Fruit fly (Drosophila melanogaster) whole organism, prepupa: Measurements from ENCODE around the gene CG14153.

Experiments used
- Blimp-1 ChIP-seq: fragments of 200-800 bp; sonication (Bioruptor generic); optimal IDR thresholded peaks from 3 replicates; lab custom pipeline; 2017; ENCODE audit warnings: missing biosample characterization, missing genetic modification characterization, mild to moderate bottlenecking, moderate library complexity, missing genetic modification reagents
- CG10631 ChIP-seq: fragments of 200-800 bp; sonication (Bioruptor generic); optimal IDR thresholded peaks from 2 replicates; lab custom pipeline; 2016; ENCODE audit warnings: missing biosample characterization, missing genetic modification characterization
- CG10669 ChIP-seq: fragments of 200-800 bp; sonication (Bioruptor generic); optimal IDR thresholded peaks from 3 replicates; lab custom pipeline; 2018; ENCODE audit warnings: missing biosample characterization, mild to moderate bottlenecking, missing genetic modification characterization, moderate library complexity
- CG11294 ChIP-seq: fragments of 200-800 bp; sonication (Bioruptor generic); IDR thresholded peaks from 2 replicates; pipeline ENCODE4 v1.3.6; 2022; ENCODE audit warnings: missing biosample characterization, missing genetic modification characterization
- CG11902 ChIP-seq: fragments of 200-800 bp; sonication (Bioruptor generic); optimal IDR thresholded peaks from 3 replicates; lab custom pipeline; 2016; ENCODE audit warnings: missing biosample characterization, missing genetic modification characterization
- CG1621 ChIP-seq: fragments of 200-800 bp; sonication (Bioruptor generic); optimal IDR thresholded peaks from 3 replicates; lab custom pipeline; 2018; ENCODE audit warnings: missing biosample characterization, mild to moderate bottlenecking, missing genetic modification characterization
- CG3032 ChIP-seq: fragments of 200-800 bp; optimal IDR thresholded peaks from 2 replicates; lab custom pipeline; 2019; ENCODE audit warnings: missing biosample characterization, mild to moderate bottlenecking, missing genetic modification characterization, moderate library complexity
- CG32006 ChIP-seq: fragments of 200-800 bp; sonication (Bioruptor generic); optimal IDR thresholded peaks from 3 replicates; lab custom pipeline; 2017; ENCODE audit warnings: missing biosample characterization, mild to moderate bottlenecking, missing genetic modification characterization
- CG34406 ChIP-seq: fragments of 200-800 bp; sonication (Bioruptor generic); optimal IDR thresholded peaks from 3 replicates; lab custom pipeline; 2016; ENCODE audit warnings: missing biosample characterization, missing genetic modification characterization
- CG3919 ChIP-seq: fragments of 200-800 bp; sonication (Bioruptor generic); optimal IDR thresholded peaks from 3 replicates; lab custom pipeline; 2016; ENCODE audit warnings: missing biosample characterization, missing genetic modification characterization
- CG4318 ChIP-seq: fragments of 200-800 bp; sonication (Bioruptor generic); optimal IDR thresholded peaks from 3 replicates; lab custom pipeline; 2017; ENCODE audit warnings: missing biosample characterization, mild to moderate bottlenecking, missing genetic modification characterization
- CG6276 ChIP-seq: fragments of 200-800 bp; sonication (Bioruptor generic); optimal IDR thresholded peaks from 2 replicates; lab custom pipeline; 2017; ENCODE audit warnings: missing biosample characterization, mild to moderate bottlenecking, missing genetic modification characterization
- CG6792 ChIP-seq: fragments of 200-800 bp; sonication (Bioruptor generic); optimal IDR thresholded peaks from 3 replicates; lab custom pipeline; 2016; ENCODE audit warnings: missing biosample characterization, missing genetic modification characterization
- CG6854 ChIP-seq: fragments of 200-800 bp; sonication (Bioruptor generic); optimal IDR thresholded peaks from 2 replicates; lab custom pipeline; 2017; ENCODE audit warnings: missing biosample characterization, mild to moderate bottlenecking, missing genetic modification characterization
- CG8632 ChIP-seq: fragments of 200-800 bp; sonication (Bioruptor generic); optimal IDR thresholded peaks from 3 replicates; lab custom pipeline; 2016; ENCODE audit warnings: missing biosample characterization, missing genetic modification characterization
- Eip75B ChIP-seq: fragments of 200-800 bp; sonication (Bioruptor generic); optimal IDR thresholded peaks from 3 replicates; lab custom pipeline; 2016; ENCODE audit warnings: missing biosample characterization, missing genetic modification characterization
- Eip93F ChIP-seq: fragments of 200-800 bp; sonication (Bioruptor generic); optimal IDR thresholded peaks from 2 replicates; lab custom pipeline; 2016; ENCODE audit warnings: missing biosample characterization, mild to moderate bottlenecking, missing genetic modification characterization
- Ets21C ChIP-seq: fragments of 200-800 bp; sonication (Bioruptor generic); optimal IDR thresholded peaks from 3 replicates; lab custom pipeline; 2016; ENCODE audit warnings: missing biosample characterization, missing genetic modification characterization
- Ets96B ChIP-seq: fragments of 200-800 bp; optimal IDR thresholded peaks from 2 replicates; lab custom pipeline; 2019; ENCODE audit warnings: missing biosample characterization, mild to moderate bottlenecking, missing genetic modification characterization, moderate library complexity
- Hr38 ChIP-seq: sonication (Bioruptor generic); optimal IDR thresholded peaks from 2 replicates; lab custom pipeline; 2016; ENCODE audit warnings: missing biosample characterization, missing genetic modification characterization
- Hr39 ChIP-seq: fragments of 200-800 bp; sonication (Bioruptor generic); optimal IDR thresholded peaks from 2 replicates; lab custom pipeline; 2016; ENCODE audit warnings: missing biosample characterization, missing genetic modification characterization
- Hr4 ChIP-seq: fragments of 200-800 bp; sonication (Bioruptor generic); optimal IDR thresholded peaks from 3 replicates; lab custom pipeline; 2016; ENCODE audit warnings: missing biosample characterization, missing genetic modification characterization
- Lpt ChIP-seq: fragments of 200-800 bp; sonication (Bioruptor generic); optimal IDR thresholded peaks from 3 replicates; lab custom pipeline; 2016; ENCODE audit warnings: missing biosample characterization, missing genetic modification characterization
- Met ChIP-seq: fragments of 200-800 bp; sonication (Bioruptor generic); optimal IDR thresholded peaks from 3 replicates; lab custom pipeline; 2016; ENCODE audit warnings: missing biosample characterization, missing genetic modification characterization
- OdsH ChIP-seq: fragments of 200-800 bp; sonication (Bioruptor generic); optimal IDR thresholded peaks from 3 replicates; lab custom pipeline; 2016; ENCODE audit warnings: missing biosample characterization, missing genetic modification characterization
- Smox ChIP-seq: fragments of 200-800 bp; sonication (Bioruptor generic); optimal IDR thresholded peaks from 3 replicates; lab custom pipeline; 2016; ENCODE audit warnings: missing biosample characterization, missing genetic modification characterization
- Sox102F ChIP-seq: fragments of 200-800 bp; sonication (Bioruptor generic); optimal IDR thresholded peaks from 2 replicates; lab custom pipeline; 2016; ENCODE audit warnings: missing biosample characterization, mild to moderate bottlenecking, missing genetic modification characterization
- Sox14 ChIP-seq: fragments of 200-800 bp; sonication (Bioruptor generic); optimal IDR thresholded peaks from 3 replicates; lab custom pipeline; 2016; ENCODE audit warnings: missing biosample characterization, missing genetic modification characterization
- Sox15 ChIP-seq: fragments of 200-800 bp; sonication (Bioruptor generic); optimal IDR thresholded peaks from 3 replicates; lab custom pipeline; 2016; ENCODE audit warnings: missing biosample characterization, missing genetic modification characterization
- achi ChIP-seq: fragments of 200-800 bp; sonication (Bioruptor generic); optimal IDR thresholded peaks from 3 replicates; lab custom pipeline; 2016; ENCODE audit warnings: missing biosample characterization, missing genetic modification characterization
- acj6 ChIP-seq: fragments of 200-800 bp; sonication (Bioruptor generic); optimal IDR thresholded peaks from 3 replicates; lab custom pipeline; 2016; ENCODE audit warnings: missing biosample characterization, missing genetic modification characterization
- dac ChIP-seq: fragments of 200-800 bp; sonication (Bioruptor generic); optimal IDR thresholded peaks from 2 replicates; lab custom pipeline; 2017; ENCODE audit warnings: missing biosample characterization, mild to moderate bottlenecking, missing genetic modification characterization
- eg ChIP-seq: fragments of 200-800 bp; sonication (Bioruptor generic); IDR thresholded peaks from 3 replicates; pipeline ENCODE4 v1.3.6; 2022; ENCODE audit warnings: missing biosample characterization, missing genetic modification characterization
- esn ChIP-seq: fragments of 200-800 bp; sonication (Bioruptor generic); optimal IDR thresholded peaks from 2 replicates; lab custom pipeline; 2016; ENCODE audit warnings: missing biosample characterization, mild to moderate bottlenecking, missing genetic modification characterization, moderate library complexity
- fd59A ChIP-seq: fragments of 200-800 bp; sonication (Bioruptor generic); optimal IDR thresholded peaks from 2 replicates; lab custom pipeline; 2017; ENCODE audit warnings: missing biosample characterization, mild to moderate bottlenecking, missing genetic modification characterization, missing genetic modification reagents
- fd85E ChIP-seq: fragments of 200-800 bp; sonication (Bioruptor generic); optimal IDR thresholded peaks from 3 replicates; lab custom pipeline; 2016; ENCODE audit warnings: missing biosample characterization, missing genetic modification characterization
- lz ChIP-seq: fragments of 200-800 bp; sonication (Bioruptor generic); optimal IDR thresholded peaks from 3 replicates; lab custom pipeline; 2016; ENCODE audit warnings: missing biosample characterization, missing genetic modification characterization
- net ChIP-seq: fragments of 200-800 bp; sonication (Bioruptor generic); optimal IDR thresholded peaks from 3 replicates; lab custom pipeline; 2016; ENCODE audit warnings: missing biosample characterization, missing genetic modification characterization
- salr ChIP-seq, 2 experiments: fragments of 200-800 bp; sonication (Bioruptor generic); optimal IDR thresholded peaks; 3 replicates each; lab custom pipeline; 2016 to 2018; ENCODE audit warnings: missing biosample characterization in 2 of 2, missing genetic modification characterization in 2 of 2, mild to moderate bottlenecking in 1 of 2
- spab ChIP-seq: fragments of 200-800 bp; sonication (Bioruptor generic); optimal IDR thresholded peaks from 2 replicates; lab custom pipeline; 2017; ENCODE audit warnings: missing biosample characterization, mild to moderate bottlenecking, missing genetic modification characterization, missing genetic modification reagents
- svp ChIP-seq: fragments of 200-800 bp; sonication (Bioruptor generic); peaks from one replicate; lab custom pipeline; 2016; ENCODE audit warnings: missing biosample characterization, missing genetic modification characterization
- topi ChIP-seq: fragments of 200-800 bp; sonication (Bioruptor generic); optimal IDR thresholded peaks from 3 replicates; lab custom pipeline; 2016; ENCODE audit warnings: missing biosample characterization, missing genetic modification characterization
- vri ChIP-seq: fragments of 200-800 bp; sonication (Bioruptor generic); optimal IDR thresholded peaks from 3 replicates; lab custom pipeline; 2016; ENCODE audit warnings: missing biosample characterization, mild to moderate bottlenecking, missing genetic modification characterization

CG14153 gene

DNA sequence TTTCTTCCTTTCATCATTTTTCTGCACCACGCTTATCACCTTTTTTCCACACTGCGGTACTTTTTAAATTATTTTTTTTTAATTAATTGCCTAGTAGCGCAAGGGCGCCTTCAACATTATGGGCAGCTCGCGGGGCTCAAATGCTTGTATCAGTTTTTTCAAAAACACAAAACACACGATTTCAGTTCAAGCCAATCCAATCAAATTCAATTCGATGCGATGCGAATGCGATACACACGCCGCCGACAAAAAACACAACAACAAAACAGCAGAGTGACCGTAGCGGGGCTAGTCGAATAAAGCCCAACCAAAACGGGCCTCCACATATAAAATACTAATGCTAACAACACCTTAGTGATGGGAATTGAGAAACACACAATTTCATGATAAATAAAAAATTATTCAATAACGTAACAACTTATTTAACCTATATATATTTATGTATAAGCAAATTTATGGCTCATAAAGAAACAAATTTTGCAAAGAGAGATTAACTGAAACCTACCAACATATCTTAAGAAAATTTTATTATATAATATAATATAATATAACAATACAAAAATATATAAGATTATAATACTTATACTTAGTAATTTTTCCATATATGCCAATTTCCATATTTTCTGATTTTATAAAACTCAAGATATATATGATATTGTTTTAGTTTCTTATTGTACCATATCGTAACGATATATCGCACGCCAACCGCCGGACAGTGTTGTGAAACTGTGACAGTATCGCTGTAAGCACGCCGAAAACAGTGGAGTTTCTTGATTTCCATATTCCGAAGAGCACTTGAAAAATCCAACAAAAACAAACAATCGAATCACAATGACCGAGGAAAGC lies 17.6 kb downstream of the CG14153 start, which contains the start of the genes CG32066 and CG8003 (continued):
- TF ChIP-seq fd59A (GFP tag; lab: Kevin White, UChicago): no peak
- no peak for TF ChIP-seq fd85E (GFP tag; lab: Kevin White, UChicago)
- no peak for TF ChIP-seq CG34406 (GFP tag; lab: Kevin White, UChicago)
- peak; percentile 38 for TF ChIP-seq achi (GFP tag; lab: Kevin White, UChicago)
- TF ChIP-seq Hr4 (GFP tag; lab: Kevin White, UChicago): no peak
- TF ChIP-seq CG6792: peak; percentile 1
- TF ChIP-seq Lpt (GFP tag; lab: Kevin White, UChicago): no peak
- TF ChIP-seq CG11902 (GFP tag; lab: Kevin White, UChicago): no peak
- TF ChIP-seq Ets21C (GFP tag; lab: Kevin White, UChicago): no peak
- TF ChIP-seq Met (GFP tag; lab: Kevin White, UChicago): peak; percentile 7

DNA sequence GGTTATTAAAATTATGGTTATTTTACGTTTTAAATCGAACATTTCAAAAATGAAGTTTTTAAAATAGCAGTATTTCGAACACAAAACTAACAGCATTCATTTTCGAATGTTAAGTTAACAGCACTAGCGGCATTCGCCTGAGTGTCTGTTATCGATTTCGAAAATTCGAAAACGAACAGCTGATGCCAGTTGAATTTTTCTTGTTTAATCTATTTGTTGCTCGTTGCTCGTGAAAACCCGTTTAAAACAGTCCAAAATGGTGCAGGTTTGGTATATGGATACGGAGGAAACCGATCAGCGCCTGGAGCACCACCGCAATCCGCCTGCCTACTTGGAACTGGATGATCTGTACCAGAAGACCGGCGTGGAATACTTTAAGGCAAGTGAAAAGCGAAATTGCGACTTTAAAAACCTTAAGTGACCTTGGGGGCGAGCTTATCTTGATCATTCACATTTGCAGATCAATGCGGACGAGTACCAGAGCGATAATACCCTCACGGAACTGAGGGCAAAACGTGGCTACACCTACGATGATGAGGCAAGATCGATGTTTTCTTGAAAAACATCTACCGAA lies 19.9 kb downstream of the CG14153 start, which contains the start of gene Adi1:
Gene Adi1, plus strand, starts transcription at position 187 of the 574 bp plus-strand sequence.
- TF ChIP-seq CG34406 (GFP tag; lab: Kevin White, UChicago) (no peak), CG11902 (GFP tag; lab: Kevin White, UChicago) (no peak), svp (peak; percentile 97), eg (GFP tag; lab: Robert Waterston, UW) (no peak)

DNA sequence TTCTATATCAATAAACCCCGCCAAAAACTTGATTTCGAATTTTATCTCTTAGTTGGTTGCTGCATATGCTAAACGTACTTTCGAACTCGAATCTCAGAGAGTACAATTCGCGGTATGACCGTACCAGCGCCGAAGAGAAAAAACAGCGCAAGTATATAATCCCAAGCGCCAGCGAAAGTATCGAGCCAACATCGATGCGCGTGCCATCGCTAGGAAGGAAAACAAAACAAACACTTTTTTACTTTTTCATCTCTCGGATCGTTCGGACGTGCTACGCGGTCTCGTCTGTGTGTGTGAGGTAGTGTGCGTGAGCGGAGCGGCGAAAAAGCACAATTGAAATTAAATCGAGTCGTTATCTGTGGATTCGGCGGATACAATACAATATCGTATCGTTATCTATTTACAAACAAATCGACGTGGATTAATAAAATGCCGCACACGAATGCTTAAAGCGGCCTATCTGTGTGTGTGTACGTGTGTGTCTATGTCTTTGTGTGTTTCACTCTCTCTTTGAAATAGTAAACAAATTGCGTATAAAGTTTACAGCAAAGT lies 21.3 kb downstream of the CG14153 start, which contains the start of gene simj:
Gene simj, plus strand, starts transcription at position 229 of the 552 bp plus-strand sequence.
- TF ChIP-seq CG6854 (GFP tag; lab: Kevin White, UChicago) (peak; percentile 71), CG11294 (GFP tag; lab: Robert Waterston, UW) (no peak), Hr39 (no peak), Smox (peak; percentile 28), Eip75B (peak; percentile 48), CG6792 (peak; percentile 17), esn (GFP tag; lab: Kevin White, UChicago) (peak; percentile 24), Ets21C (GFP tag; lab: Kevin White, UChicago) (no peak), Hr38 (GFP tag; lab: Kevin White, UChicago) (no peak), eg (GFP tag; lab: Robert Waterston, UW) (peak; percentile 81), Eip93F (GFP tag; lab: Kevin White, UChicago) (peak; percentile 50), Sox14 (GFP tag; lab: Kevin White, UChicago) (peak; percentile 66), vri (GFP tag; lab: Kevin White, UChicago) (peak; percentile 60), spab (no peak), acj6 (GFP tag; lab: Kevin White, UChicago) (peak; percentile 10), CG32006 (GFP tag; lab: Kevin White, UChicago) (no peak), Ets96B (tag; lab: Kevin White, UChicago) (peak; percentile 36), CG1621 (peak; percentile 41), Sox102F (peak; percentile 49), Met (GFP tag; lab: Kevin White, UChicago) (peak; percentile 44), CG11902 (GFP tag; lab: Kevin White, UChicago) (no peak), CG3032 (tag; lab: Kevin White, UChicago) (peak; percentile 22), fd59A (GFP tag; lab: Kevin White, UChicago) (no peak), lz (GFP tag; lab: Kevin White, UChicago) (peak; percentile 39), Blimp-1 (GFP tag; lab: Kevin White, UChicago) (peak; percentile 13), CG10669 (GFP tag; lab: Kevin White, UChicago) (no peak), CG6276 (GFP tag; lab: Kevin White, UChicago) (peak; percentile 32), CG34406 (GFP tag; lab: Kevin White, UChicago) (peak; percentile 17), CG8632 (GFP tag; lab: Kevin White, UChicago) (peak; percentile 13), CG3919 (GFP tag; lab: Kevin White, UChicago) (peak; percentile 40), CG10631 (no peak), net (GFP tag; lab: Kevin White, UChicago) (peak; percentile 56), fd85E (GFP tag; lab: Kevin White, UChicago) (peak; percentile 60), Lpt (GFP tag; lab: Kevin White, UChicago) (no peak), topi (GFP tag; lab: Kevin White, UChicago) (peak; percentile 54), dac (no peak), salr (GFP tag; optimal IDR thresholded peaks at IDR 0.05; lab: Kevin White, UChicago) (no peak), OdsH (peak; percentile 34), CG4318 (GFP tag; lab: Kevin White, UChicago) (no peak), Sox15 (GFP tag; lab: Kevin White, UChicago) (no peak)
